Fruit fly (Drosophila melanogaster) whole organism, embryonic: ENCODE data around the gene apn.

Experiments
- B-H2 ChIP-seq: fragments of 200-800 bp; sonication (Bioruptor generic); optimal IDR thresholded peaks from 2 replicates; lab custom pipeline; 2018; ENCODE audit warnings: missing biosample characterization, mild to moderate bottlenecking, missing genetic modification characterization
- Bgb ChIP-seq: fragments of 200-800 bp; sonication (Bioruptor generic); IDR thresholded peaks from 2 replicates; pipeline ENCODE4 v1.3.6; 2022; ENCODE audit warnings: missing biosample characterization, missing genetic modification characterization; ENCODE audit not compliant: partially characterized antibody
- CG10147 ChIP-seq: fragments of 200-800 bp; sonication (Bioruptor generic); optimal IDR thresholded peaks from 2 replicates; lab custom pipeline; 2019; ENCODE audit warnings: missing biosample characterization, mild to moderate bottlenecking, missing genetic modification characterization, moderate library complexity
- CG11560 ChIP-seq: fragments of 200-800 bp; sonication (Bioruptor generic); IDR thresholded peaks from 3 replicates; pipeline ENCODE4 v1.3.6; 2022; ENCODE audit warnings: missing biosample characterization, missing genetic modification characterization
- CG12155 ChIP-seq: fragments of 200-800 bp; sonication (Bioruptor generic); optimal IDR thresholded peaks from 3 replicates; lab custom pipeline; 2016; ENCODE audit warnings: missing biosample characterization, missing genetic modification characterization
- CG12299 ChIP-seq: fragments of 200-800 bp; sonication (Bioruptor generic); optimal IDR thresholded peaks from 2 replicates; lab custom pipeline; 2018; ENCODE audit warnings: missing biosample characterization, mild to moderate bottlenecking, missing genetic modification characterization
- CG12659 ChIP-seq: fragments of 200-800 bp; sonication (Bioruptor generic); optimal IDR thresholded peaks from 3 replicates; lab custom pipeline; 2017; ENCODE audit warnings: mild to moderate bottlenecking, missing biosample characterization, missing genetic modification reagents, missing genetic modification characterization
- CG14050 ChIP-seq: fragments of 200-800 bp; sonication (Bioruptor generic); IDR thresholded peaks from 3 replicates; pipeline ENCODE4 v1.3.6; 2022; ENCODE audit warnings: missing biosample characterization, missing genetic modification characterization
- CG15479 ChIP-seq: fragments of 200-800 bp; sonication (Bioruptor generic); optimal IDR thresholded peaks from 3 replicates; lab custom pipeline; 2019; ENCODE audit warnings: missing biosample characterization, mild to moderate bottlenecking, missing genetic modification characterization, moderate library complexity
- CG15514 ChIP-seq: fragments of 200-800 bp; sonication (Bioruptor generic); optimal IDR thresholded peaks from 3 replicates; lab custom pipeline; 2017; ENCODE audit warnings: missing biosample characterization, missing genetic modification characterization, mild to moderate bottlenecking, moderate library complexity, missing genetic modification reagents
- CG16813 ChIP-seq: fragments of 200-800 bp; sonication (Bioruptor generic); IDR thresholded peaks from 3 replicates; pipeline ENCODE4 v1.3.6; 2022; ENCODE audit warnings: missing biosample characterization, missing genetic modification characterization; ENCODE audit not compliant: partially characterized antibody
- CG18011 ChIP-seq: fragments of 200-800 bp; sonication (Bioruptor generic); optimal IDR thresholded peaks from 2 replicates; lab custom pipeline; 2017; ENCODE audit warnings: missing biosample characterization, missing genetic modification characterization, mild to moderate bottlenecking, moderate library complexity, missing genotype
- CG2129 ChIP-seq: fragments of 200-800 bp; sonication (Bioruptor generic); IDR thresholded peaks from 2 replicates; pipeline ENCODE4 v1.3.6; 2022; ENCODE audit warnings: missing biosample characterization, missing genetic modification characterization; ENCODE audit not compliant: partially characterized antibody
- CG2712 ChIP-seq: fragments of 200-800 bp; optimal IDR thresholded peaks from 3 replicates; lab custom pipeline; 2019; ENCODE audit warnings: missing biosample characterization, mild to moderate bottlenecking, missing genetic modification characterization, moderate library complexity
- CG5180 ChIP-seq: fragments of 200-800 bp; sonication (Bioruptor generic); optimal IDR thresholded peaks from 3 replicates; lab custom pipeline; 2017; ENCODE audit warnings: missing biosample characterization, missing genetic modification characterization, mild to moderate bottlenecking, moderate library complexity, missing genetic modification reagents
- CG5245 ChIP-seq: fragments of 200-800 bp; sonication (Bioruptor generic); optimal IDR thresholded peaks from 3 replicates; lab custom pipeline; 2016; ENCODE audit warnings: missing biosample characterization, missing genetic modification characterization
- CG6765 ChIP-seq: fragments of 200-800 bp; sonication (Bioruptor generic); optimal IDR thresholded peaks from 3 replicates; lab custom pipeline; 2017; ENCODE audit warnings: missing biosample characterization, mild to moderate bottlenecking, missing genetic modification characterization
- CG7928 ChIP-seq: fragments of 200-800 bp; sonication (Bioruptor generic); optimal IDR thresholded peaks from 2 replicates; lab custom pipeline; 2017; ENCODE audit warnings: missing biosample characterization, mild to moderate bottlenecking, missing genetic modification characterization
- CG8089 ChIP-seq: fragments of 200-800 bp; sonication (Bioruptor generic); optimal IDR thresholded peaks from 3 replicates; lab custom pipeline; 2016; ENCODE audit warnings: missing biosample characterization, missing genetic modification characterization
- CG9797 ChIP-seq: fragments of 200-800 bp; sonication (Bioruptor generic); optimal IDR thresholded peaks from 3 replicates; lab custom pipeline; 2018; ENCODE audit warnings: missing biosample characterization, mild to moderate bottlenecking, missing genetic modification characterization
- Ets97D ChIP-seq: fragments of 200-800 bp; sonication (Bioruptor generic); optimal IDR thresholded peaks from 3 replicates; lab custom pipeline; 2016; ENCODE audit warnings: missing biosample characterization, missing genetic modification characterization
- H2.0 ChIP-seq: fragments of 200-800 bp; sonication (Bioruptor generic); IDR thresholded peaks from 2 replicates; pipeline ENCODE4 v1.3.6; 2022; ENCODE audit warnings: missing biosample characterization, missing genetic modification characterization
- HLH3B ChIP-seq: fragments of 200-800 bp; sonication (Bioruptor generic); IDR thresholded peaks from 2 replicates; pipeline ENCODE4 v1.3.6; 2022; ENCODE audit warnings: missing biosample characterization, missing genetic modification characterization
- HLH54F ChIP-seq: fragments of 200-800 bp; sonication (Bioruptor generic); optimal IDR thresholded peaks from 3 replicates; lab custom pipeline; 2016; ENCODE audit warnings: missing biosample characterization, missing genetic modification characterization
- HmgZ ChIP-seq: fragments of 200-800 bp; sonication (Bioruptor generic); optimal IDR thresholded peaks from 2 replicates; lab custom pipeline; 2018; ENCODE audit warnings: missing biosample characterization, mild to moderate bottlenecking, missing genetic modification characterization
- Kr ChIP-seq: fragments of 200-800 bp; sonication (Bioruptor generic); optimal IDR thresholded peaks from 2 replicates; lab custom pipeline; 2017; ENCODE audit warnings: missing biosample characterization, mild to moderate bottlenecking, missing genetic modification characterization
- MBD-R2 ChIP-seq: fragments of 200-800 bp; sonication (Bioruptor generic); IDR thresholded peaks from 2 replicates; pipeline ENCODE4 v1.3.6; 2022; ENCODE audit warnings: missing biosample characterization, missing genetic modification characterization
- MESR4 ChIP-seq: fragments of 200-800 bp; sonication (Bioruptor generic); optimal IDR thresholded peaks from 2 replicates; lab custom pipeline; 2018; ENCODE audit warnings: missing biosample characterization, mild to moderate bottlenecking, missing genetic modification characterization, moderate library complexity
- Oli ChIP-seq: fragments of 200-800 bp; sonication (Bioruptor generic); optimal IDR thresholded peaks from 2 replicates; lab custom pipeline; 2018; ENCODE audit warnings: missing biosample characterization, mild to moderate bottlenecking, missing genetic modification characterization, moderate library complexity
- Pdp1 ChIP-seq, 2 experiments: fragments of 200-800 bp; sonication (Bioruptor generic); optimal IDR thresholded peaks; 3 replicates each; lab custom pipeline; 2016; ENCODE audit warnings: missing biosample characterization in 2 of 2, missing genetic modification characterization in 2 of 2, mild to moderate bottlenecking in 1 of 2, moderate library complexity in 1 of 2
- YL-1 ChIP-seq: fragments of 200-800 bp; sonication (Bioruptor generic); optimal IDR thresholded peaks from 3 replicates; lab custom pipeline; 2017; ENCODE audit warnings: missing biosample characterization, mild to moderate bottlenecking, missing genetic modification characterization
- ac ChIP-seq: fragments of 200-800 bp; sonication (Bioruptor generic); optimal IDR thresholded peaks from 3 replicates; lab custom pipeline; 2017; ENCODE audit warnings: missing biosample characterization, mild to moderate bottlenecking, missing genetic modification characterization
- amos ChIP-seq: fragments of 200-800 bp; sonication (Bioruptor generic); IDR thresholded peaks from 2 replicates; pipeline ENCODE4 v1.3.6; 2022; ENCODE audit warnings: missing biosample characterization, missing genetic modification characterization; ENCODE audit not compliant: partially characterized antibody
- ash1 ChIP-seq: fragments of 200-800 bp; sonication (Bioruptor generic); optimal IDR thresholded peaks from 2 replicates; lab custom pipeline; 2018; ENCODE audit warnings: missing biosample characterization, mild to moderate bottlenecking, missing genetic modification characterization
- bab2 ChIP-seq: fragments of 200-800 bp; sonication (Bioruptor generic); optimal IDR thresholded peaks from 2 replicates; lab custom pipeline; 2016; ENCODE audit warnings: missing biosample characterization, missing genetic modification characterization
- dati ChIP-seq: fragments of 200-800 bp; sonication (Bioruptor generic); IDR thresholded peaks from 2 replicates; pipeline ENCODE4 v1.3.6; 2022; ENCODE audit warnings: missing biosample characterization, missing genetic modification characterization
- exex ChIP-seq: fragments of 200-800 bp; sonication (Bioruptor generic); optimal IDR thresholded peaks from 4 replicates; lab custom pipeline; 2018; ENCODE audit warnings: missing biosample characterization, mild to moderate bottlenecking, missing genetic modification characterization, moderate library complexity
- gem ChIP-seq: fragments of 200-800 bp; sonication (Bioruptor generic); optimal IDR thresholded peaks from 2 replicates; lab custom pipeline; 2019; ENCODE audit warnings: missing biosample characterization, mild to moderate bottlenecking, missing genetic modification characterization, moderate library complexity
- gfzf ChIP-seq: fragments of 200-800 bp; sonication (Bioruptor generic); optimal IDR thresholded peaks from 2 replicates; lab custom pipeline; 2016; ENCODE audit warnings: missing biosample characterization, mild to moderate bottlenecking, missing genetic modification characterization, moderate library complexity
- grn ChIP-seq: fragments of 200-800 bp; sonication (Bioruptor generic); optimal IDR thresholded peaks from 3 replicates; lab custom pipeline; 2017; ENCODE audit warnings: missing biosample characterization, missing genetic modification characterization
- hkb ChIP-seq, 2 experiments: fragments of 200-800 bp in 1 of 2; fragments of >200 bp in 1 of 2; sonication (Bioruptor generic) in 1 of 2; IDR thresholded peaks in 1 of 2; optimal IDR thresholded peaks in 1 of 2; 2 replicates each; pipeline versions ENCODE4 v1.3.6 to Lab custom; 2017 to 2022; ENCODE audit warnings: missing biosample characterization in 1 of 2, missing genetic modification characterization in 1 of 2
- insv ChIP-seq, 2 experiments: fragments of 200-800 bp; sonication (Bioruptor generic); optimal IDR thresholded peaks; 3 replicates each; lab custom pipeline; 2016 to 2018; ENCODE audit warnings: missing biosample characterization in 2 of 2, missing genetic modification characterization in 2 of 2
- oc ChIP-seq: fragments of 200-800 bp; sonication (Bioruptor generic); optimal IDR thresholded peaks from 2 replicates; lab custom pipeline; 2018; ENCODE audit warnings: missing biosample characterization, mild to moderate bottlenecking, missing genetic modification characterization, moderate library complexity
- pb ChIP-seq: fragments of 200-800 bp; sonication (Bioruptor generic); optimal IDR thresholded peaks from 3 replicates; lab custom pipeline; 2016; ENCODE audit warnings: missing biosample characterization, missing genetic modification characterization
- pfk ChIP-seq: fragments of 200-800 bp; sonication (Bioruptor generic); optimal IDR thresholded peaks from 2 replicates; lab custom pipeline; 2018; ENCODE audit warnings: missing biosample characterization, mild to moderate bottlenecking, missing genetic modification characterization, moderate library complexity
- pita ChIP-seq: fragments of 200-800 bp; sonication (Bioruptor generic); optimal IDR thresholded peaks from 2 replicates; lab custom pipeline; 2017; ENCODE audit warnings: missing biosample characterization, mild to moderate bottlenecking, missing genetic modification characterization
- pzg ChIP-seq: fragments of 200-800 bp; sonication (Bioruptor generic); optimal IDR thresholded peaks from 3 replicates; lab custom pipeline; 2018; ENCODE audit warnings: missing biosample characterization, mild to moderate bottlenecking, missing genetic modification characterization, moderate library complexity
- twi ChIP-seq: fragments of 200-800 bp; optimal IDR thresholded peaks from 2 replicates; lab custom pipeline; 2019; ENCODE audit warnings: missing biosample characterization, mild to moderate bottlenecking, missing genetic modification characterization, moderate library complexity
- vfl ChIP-seq: fragments of 200-800 bp; sonication (Bioruptor generic); optimal IDR thresholded peaks from 2 replicates; lab custom pipeline; 2016; ENCODE audit warnings: missing biosample characterization, missing genetic modification characterization

The apn gene

dm6 chr3R:13309133-13309711, 20.6 kb upstream of the apn start (continued):
- TF ChIP-seq MBD-R2 (GFP tag; lab: Robert Waterston, UW), result peak; percentile 78
- peak; percentile 22 for TF ChIP-seq YL-1 (GFP tag; lab: Kevin White, UChicago)
- peak; percentile 52 for TF ChIP-seq MESR4
- peak; percentile 2 for TF ChIP-seq CG7928
- TF ChIP-seq hkb (optimal IDR thresholded peaks at IDR 0.05; lab: Kevin White, UChicago), result no peak
- TF ChIP-seq hkb (GFP tag; IDR thresholded peaks at IDR 0.05; lab: Robert Waterston, UW), result no peak
- no peak for TF ChIP-seq Oli (tag; lab: Kevin White, UChicago)
- no peak for TF ChIP-seq CG12155 (GFP tag; lab: Kevin White, UChicago)
- peak; percentile 22 for TF ChIP-seq exex (tag; lab: Kevin White, UChicago)
- peak; percentile 3 for TF ChIP-seq oc (tag; lab: Kevin White, UChicago)
- no peak for TF ChIP-seq gem (tag; lab: Kevin White, UChicago)
- TF ChIP-seq twi (tag; lab: Kevin White, UChicago), result no peak
- no peak for TF ChIP-seq B-H2 (GFP tag; lab: Kevin White, UChicago)
- peak; percentile 47 for TF ChIP-seq pita (GFP tag; lab: Kevin White, UChicago)
- TF ChIP-seq CG15479 (GFP tag; lab: Kevin White, UChicago), result no peak
- TF ChIP-seq CG11560 (tag; lab: Robert Waterston, UW), result no peak
- peak; percentile 51 for TF ChIP-seq CG15514 (GFP tag; lab: Kevin White, UChicago)
- TF ChIP-seq Bgb (GFP tag; lab: Robert Waterston, UW), result no peak
- no peak for TF ChIP-seq vfl (GFP tag; lab: Kevin White, UChicago)
- TF ChIP-seq CG2712 (tag; lab: Kevin White, UChicago), result peak; percentile 1
- peak; percentile 68 for TF ChIP-seq Ets97D (GFP tag; lab: Kevin White, UChicago)
- TF ChIP-seq CG9797 (GFP tag; lab: Kevin White, UChicago), result peak; percentile 79
- TF ChIP-seq ash1 (GFP tag; lab: Kevin White, UChicago), result no peak
- no peak for TF ChIP-seq CG14050 (GFP tag; lab: Robert Waterston, UW)
- TF ChIP-seq pfk (GFP tag; lab: Kevin White, UChicago), result no peak
- TF ChIP-seq pzg (GFP tag; lab: Kevin White, UChicago), result peak; percentile 93
- TF ChIP-seq CG12299 (tag; lab: Kevin White, UChicago), result no peak
- TF ChIP-seq HLH3B (GFP tag; lab: Robert Waterston, UW), result no peak
- no peak for TF ChIP-seq CG5180 (GFP tag; lab: Kevin White, UChicago)
- peak; percentile 98 for TF ChIP-seq gfzf (GFP tag; lab: Kevin White, UChicago)
- TF ChIP-seq CG6765, result no peak
- no peak for TF ChIP-seq CG2129 (GFP tag; lab: Robert Waterston, UW)
- TF ChIP-seq bab2 (GFP tag; lab: Kevin White, UChicago), result no peak
- peak; percentile 29; the same call in 1 of the 3 replicates for TF ChIP-seq CG16813 (GFP tag; lab: Robert Waterston, UW)
- no peak for TF ChIP-seq ac (GFP tag; lab: Kevin White, UChicago)
- no peak for TF ChIP-seq dati (GFP tag; lab: Robert Waterston, UW)
- no peak for TF ChIP-seq CG5245 (GFP tag; lab: Kevin White, UChicago)
- peak; percentile 19 for TF ChIP-seq grn (GFP tag; lab: Kevin White, UChicago)
- no peak for TF ChIP-seq HLH54F
- TF ChIP-seq CG8089 (GFP tag; lab: Kevin White, UChicago), result no peak
- TF ChIP-seq CG18011 (GFP tag; lab: Kevin White, UChicago), result peak; percentile 11
- TF ChIP-seq H2.0, result no peak
- peak; percentile 6; the same call in 1 of the 2 replicates for TF ChIP-seq amos (GFP tag; lab: Robert Waterston, UW)
- TF ChIP-seq insv (GFP tag; optimal IDR thresholded peaks at IDR 0.05; lab: Kevin White, UChicago), result no peak
- peak; percentile 61 for TF ChIP-seq CG12659 (GFP tag; lab: Kevin White, UChicago)
- peak in 1 of 2 experiments; percentile 39 for TF ChIP-seq Pdp1 (GFP tag; optimal IDR thresholded peaks at IDR 0.05; lab: Kevin White, UChicago)
- peak; percentile 65 for TF ChIP-seq HmgZ (tag; lab: Kevin White, UChicago)
- TF ChIP-seq pb (GFP tag; lab: Kevin White, UChicago), result no peak
- TF ChIP-seq CG10147 (GFP tag; lab: Kevin White, UChicago), result no peak
- TF ChIP-seq Kr (GFP tag; lab: Kevin White, UChicago), result no peak
